Worm (Caenorhabditis elegans) whole organism, L1 larva: ENCODE measurements around the gene Y42H9B.3.

Experiments
- alr-1 ChIP-seq: fragments of 200-800 bp; sonication (Bioruptor generic); optimal IDR thresholded peaks from 2 replicates; lab custom pipeline; 2018; ENCODE audit warnings: borderline replicate concordance, mild to moderate bottlenecking, missing genetic modification characterization, missing compliant biosample characterization
- ama-1 ChIP-seq: fragments of 150-350 bp; optimal IDR thresholded peaks from 2 replicates; lab custom pipeline; 2014
- ceh-82 ChIP-seq, 3 experiments: fragments of 150-350 bp in 1 of 3; sonication (generic microtip) in 2 of 3; optimal IDR thresholded peaks; 2 replicates each; lab custom pipeline; 2014 to 2017; ENCODE audit warnings: missing biosample characterization in 3 of 3, missing genetic modification characterization in 3 of 3
- dsc-1 ChIP-seq: sonication (generic microtip); optimal IDR thresholded peaks from 2 replicates; lab custom pipeline; 2016; ENCODE audit warnings: mild to moderate bottlenecking, missing genetic modification characterization, missing compliant biosample characterization
- efl-1 ChIP-seq, 4 experiments: fragments of 150-350 bp; optimal IDR thresholded peaks in 3 of 4; peaks in 1 of 4; 1 replicate in 1 of 4; 2 replicates in 3 of 4; lab custom pipeline; 2014; ENCODE audit warnings: missing biosample characterization in 2 of 4, missing genetic modification characterization in 2 of 4, missing genetic modification reagents in 2 of 4
- efl-3 ChIP-seq: fragments of 200-800 bp; sonication (Bioruptor generic); optimal IDR thresholded peaks from 2 replicates; lab custom pipeline; 2018; ENCODE audit warnings: mild to moderate bottlenecking, missing genetic modification characterization, missing compliant biosample characterization
- egl-13 ChIP-seq: sonication (generic microtip); optimal IDR thresholded peaks from 2 replicates; lab custom pipeline; 2016; ENCODE audit warnings: missing genotype, missing genetic modification reagents, missing genetic modification characterization, missing compliant biosample characterization
- elt-2 ChIP-seq: sonication (generic microtip); optimal IDR thresholded peaks from 2 replicates; lab custom pipeline; 2016; ENCODE audit warnings: missing genetic modification characterization, mild to moderate bottlenecking, inconsistent platforms, missing compliant biosample characterization, missing genetic modification reagents
- hlh-4 ChIP-seq: sonication (generic microtip); optimal IDR thresholded peaks from 2 replicates; lab custom pipeline; 2016; ENCODE audit warnings: mild to moderate bottlenecking, missing genetic modification characterization, missing compliant biosample characterization
- jun-1 ChIP-seq: fragments of 150-350 bp; optimal IDR thresholded peaks from 2 replicates; lab custom pipeline; 2014; ENCODE audit warnings: missing biosample characterization, missing genetic modification reagents, missing genetic modification characterization
- lin-14 ChIP-seq: fragments of 200-800 bp; sonication (Bioruptor generic); optimal IDR thresholded peaks from 2 replicates; lab custom pipeline; 2018; ENCODE audit warnings: mild to moderate bottlenecking, missing genetic modification characterization, moderate library complexity, missing compliant biosample characterization
- lin-15B ChIP-seq: fragments of 150-350 bp; sonication (generic microtip); optimal IDR thresholded peaks from 3 replicates; lab custom pipeline; 2014; ENCODE audit warnings: missing biosample characterization, missing genetic modification characterization
- lin-39 ChIP-seq: fragments of 150-350 bp; optimal IDR thresholded peaks from 2 replicates; lab custom pipeline; 2014; ENCODE audit warnings: missing biosample characterization, missing genetic modification reagents, missing genetic modification characterization
- lsy-2 ChIP-seq, 2 experiments: fragments of 150-350 bp; optimal IDR thresholded peaks; 2 replicates each; lab custom pipeline; 2014; ENCODE audit warnings: missing biosample characterization in 2 of 2, missing genetic modification characterization in 2 of 2
- mef-2 ChIP-seq: fragments of 150-350 bp; optimal IDR thresholded peaks from 2 replicates; lab custom pipeline; 2014; ENCODE audit warnings: missing biosample characterization, missing genetic modification characterization
- mep-1 ChIP-seq: fragments of 150-350 bp; optimal IDR thresholded peaks from 2 replicates; lab custom pipeline; 2014; ENCODE audit warnings: missing biosample characterization, missing genetic modification characterization
- nhr-12 ChIP-seq: sonication (generic microtip); optimal IDR thresholded peaks from 2 replicates; lab custom pipeline; 2017; ENCODE audit warnings: missing biosample characterization, missing genetic modification characterization
- nhr-84 ChIP-seq: sonication (generic microtip); optimal IDR thresholded peaks from 2 replicates; lab custom pipeline; 2017; ENCODE audit warnings: missing biosample characterization, missing genetic modification characterization
- nhr-85 ChIP-seq: sonication (generic microtip); peaks from one replicate; lab custom pipeline; 2016; ENCODE audit warnings: missing genetic modification characterization, inconsistent platforms, missing compliant biosample characterization
- rnt-1 ChIP-seq: sonication (generic microtip); optimal IDR thresholded peaks from 2 replicates; lab custom pipeline; 2016; ENCODE audit warnings: mild to moderate bottlenecking, missing genetic modification characterization, moderate library complexity, missing compliant biosample characterization
- snu-23 ChIP-seq: sonication (generic microtip); optimal IDR thresholded peaks from 2 replicates; lab custom pipeline; 2016; ENCODE audit warnings: missing genetic modification characterization, missing compliant biosample characterization
- sptf-1 ChIP-seq: fragments of 150-350 bp; optimal IDR thresholded peaks from 2 replicates; lab custom pipeline; 2014; ENCODE audit warnings: missing biosample characterization, missing genetic modification characterization
- xbp-1 ChIP-seq: sonication (generic microtip); optimal IDR thresholded peaks from 2 replicates; lab custom pipeline; 2016; ENCODE audit warnings: missing genetic modification characterization, missing compliant biosample characterization
- zip-4 ChIP-seq: fragments of 200-800 bp; sonication (Bioruptor generic); optimal IDR thresholded peaks from 2 replicates; lab custom pipeline; 2018; ENCODE audit warnings: mild to moderate bottlenecking, missing genetic modification characterization, moderate library complexity, missing compliant biosample characterization

Y42H9B.3 gene

DNA sequence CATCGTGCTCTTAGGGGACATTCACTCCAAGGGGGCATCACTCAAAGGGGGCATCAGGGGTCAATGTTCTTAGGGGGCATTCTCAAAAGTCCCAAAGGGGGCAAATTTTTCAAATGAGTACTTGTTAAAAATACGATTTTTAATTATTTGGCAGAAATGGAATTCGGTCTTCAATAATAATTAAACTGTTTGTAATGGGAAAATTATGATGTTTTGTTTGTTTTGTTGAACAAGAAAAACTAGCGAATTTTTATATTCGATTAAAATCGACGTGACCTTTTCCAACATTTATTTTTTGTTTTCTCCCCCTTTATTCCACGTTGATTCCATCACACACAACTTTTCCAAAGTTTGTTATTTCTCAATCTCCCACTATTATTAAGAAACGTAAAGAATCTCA is 45.2 kb downstream of the Y42H9B.3 start, which contains the start of gene F57H12.5:
F57H12.5 (plus strand) TSS at position 301 of the 400 bp plus-strand sequence.
- TF ChIP-seq ceh-82 (tag; optimal IDR thresholded peaks at IDR 0.05; lab: Kevin White, UChicago) (no peak), nhr-12 (tag; lab: Kevin White, UChicago) (no peak), elt-2 (no peak), sptf-1 (tag; lab: Kevin White, UChicago) (no peak)

ce11 chrIV:7961889-7962342 is 50.3 kb downstream of the Y42H9B.3 start:
- TF ChIP-seq lsy-2 (tag; optimal IDR thresholded peaks at IDR 0.05; lab: Kevin White, UChicago) (no peak), dsc-1 (no peak), egl-13 (no peak), zip-4 (GFP tag; lab: Kevin White, UChicago) (no peak), snu-23 (GFP tag; lab: Kevin White, UChicago) (no peak), efl-3 (no peak), xbp-1 (tag; lab: Kevin White, UChicago) (no peak), efl-1 (optimal IDR thresholded peaks at IDR 0.05; lab: Kevin White, UChicago) (no peak), efl-1 (GFP tag; optimal IDR thresholded peaks at IDR 0.05 in 1 of 2; lab: Kevin White, UChicago) (no peak), rnt-1 (tag; lab: Kevin White, UChicago) (no peak), ama-1 (no peak), nhr-84 (tag; lab: Kevin White, UChicago) (no peak), mef-2 (tag; lab: Kevin White, UChicago) (no peak), hlh-4 (tag; lab: Kevin White, UChicago) (no peak), alr-1 (tag; lab: Kevin White, UChicago) (no peak), lin-14 (no peak), jun-1 (tag; lab: Kevin White, UChicago) (no peak), nhr-85 (tag; lab: Kevin White, UChicago) (no peak), lin-15B (tag; lab: Kevin White, UChicago) (no peak), lin-39 (no peak), mep-1 (tag; lab: Kevin White, UChicago) (no peak)
